Fruit fly (Drosophila melanogaster): ENCODE measurements around the gene RYa-R.

- TF ChIP-seq CG1233 (GFP tag; optimal IDR thresholded peaks at IDR 0.05) (no peak), CG2199 (GFP tag; IDR thresholded peaks at IDR 0.05) (no peak), CG8478 (optimal IDR thresholded peaks at IDR 0.05) (no peak), CG8281 (tag; optimal IDR thresholded peaks at IDR 0.05) (no peak), shn (GFP tag; optimal IDR thresholded peaks at IDR 0.05) (no peak), CG18619 (GFP tag; optimal IDR thresholded peaks at IDR 0.05) (no peak), Sry-δ (GFP tag; optimal IDR thresholded peaks at IDR 0.05) (no peak)
Measured at dm6 chr3R:27087549-27087948, 90.8 kb downstream of the RYa-R start, which contains the start of gene Cpr97Ea.

Measured in whole organism, embryonic.